Fruit fly (Drosophila melanogaster): ENCODE measurements around the gene knk.

The knk gene

DNA sequence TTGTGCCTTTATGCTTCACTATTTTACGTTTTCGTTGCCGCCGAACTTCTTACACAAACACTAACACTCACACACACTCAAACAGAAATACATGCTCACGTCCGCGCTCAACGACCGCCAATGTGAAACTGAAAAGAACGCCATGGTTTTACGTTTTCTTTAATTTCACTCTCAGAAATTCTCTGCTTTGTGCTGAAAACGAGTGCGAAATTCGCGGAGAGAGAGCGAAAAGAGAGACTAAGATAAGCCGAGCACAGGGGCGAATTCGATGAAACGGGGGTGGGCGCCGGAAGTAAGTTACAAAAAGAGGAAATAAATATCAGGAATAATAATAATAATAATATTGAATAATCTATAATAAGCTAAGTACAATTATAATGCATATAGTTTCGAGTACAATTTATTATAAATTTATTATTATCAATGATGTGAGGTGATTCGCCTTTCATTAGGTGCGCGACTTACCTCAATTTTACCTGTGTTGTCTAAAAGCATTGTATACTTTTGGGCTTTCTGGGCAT, 45.0 kb upstream of the knk start, which contains the start of gene Best1 (continued):
- TF ChIP-seq Mrtf (GFP tag; IDR thresholded peaks at IDR 0.05) (peak; percentile 89), sc (optimal IDR thresholded peaks at IDR 0.05) (no peak), sc (GFP tag; optimal IDR thresholded peaks at IDR 0.05) (peak; percentile 85), CG13624 (GFP tag; optimal IDR thresholded peaks at IDR 0.05) (peak; percentile 43), knrl (GFP tag; IDR thresholded peaks at IDR 0.05; ENCODE audit: partially characterized antibody) (peak; percentile 77), Kr (GFP tag; optimal IDR thresholded peaks at IDR 0.05) (peak; percentile 2), CG4282 (GFP tag; optimal IDR thresholded peaks at IDR 0.05) (peak; percentile 26), pita (GFP tag; optimal IDR thresholded peaks at IDR 0.05) (no peak), Optix (GFP tag; IDR thresholded peaks at IDR 0.05) (peak; percentile 82), CG5953 (GFP tag; IDR thresholded peaks at IDR 0.05) (peak; percentile 86)

DNA sequence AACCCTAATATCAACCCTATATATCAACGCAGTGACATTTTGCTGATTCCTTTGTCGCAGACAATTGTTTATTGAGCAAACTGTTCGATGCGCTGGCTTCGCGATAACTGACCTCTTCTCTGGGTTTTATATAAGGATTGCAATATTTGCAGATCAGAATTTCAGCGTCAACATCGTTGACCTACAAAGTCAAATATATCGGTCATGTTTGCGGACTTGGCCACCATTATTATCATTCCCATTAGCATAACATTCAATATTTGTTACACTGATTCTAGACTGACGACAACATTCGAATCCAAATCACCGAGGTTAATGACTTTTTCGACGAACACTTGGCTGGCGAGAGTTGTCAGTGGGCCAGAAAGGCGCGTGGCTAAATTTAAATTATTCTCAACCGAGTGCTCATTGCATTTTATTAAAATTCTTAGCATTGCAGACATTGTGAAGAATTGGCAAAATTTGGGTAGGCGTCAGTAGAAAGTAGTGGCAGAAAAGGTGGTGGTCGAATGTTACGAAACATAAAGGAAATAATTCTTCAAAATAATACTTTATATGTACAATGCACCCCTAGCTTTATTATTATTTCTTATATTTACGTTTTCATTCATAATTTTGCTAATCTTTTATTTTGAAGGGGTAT, 43.8 kb upstream of the knk start:
- TF ChIP-seq CG34224 (GFP tag; IDR thresholded peaks at IDR 0.05; ENCODE audit: partially characterized antibody): no peak
- no peak for TF ChIP-seq CG14710 (tag; optimal IDR thresholded peaks at IDR 0.05)
- TF ChIP-seq sens (GFP tag): peak; percentile 85
- no peak for TF ChIP-seq CG15514 (GFP tag; optimal IDR thresholded peaks at IDR 0.05)
- TF ChIP-seq knrl (GFP tag; IDR thresholded peaks at IDR 0.05; ENCODE audit: partially characterized antibody): no peak
- TF ChIP-seq CG4282 (GFP tag; optimal IDR thresholded peaks at IDR 0.05): no peak
- no peak for TF ChIP-seq CG14860 (GFP tag; IDR thresholded peaks at IDR 0.05; ENCODE audit: partially characterized antibody)
- TF ChIP-seq corto (GFP tag; optimal IDR thresholded peaks at IDR 0.05): no peak
- no peak for TF ChIP-seq emc (GFP tag; optimal IDR thresholded peaks at IDR 0.05)
- no peak for TF ChIP-seq p53 (GFP tag; optimal IDR thresholded peaks at IDR 0.05)
- no peak for TF ChIP-seq CG6689 (GFP tag; IDR thresholded peaks at IDR 0.05)
- peak; percentile 14; the same call in 1 of the 3 replicates for TF ChIP-seq zfh1 (GFP tag; IDR thresholded peaks at IDR 0.05)
- no peak for TF ChIP-seq CG12155 (GFP tag; optimal IDR thresholded peaks at IDR 0.05)
- TF ChIP-seq ash1 (GFP tag; optimal IDR thresholded peaks at IDR 0.05): no peak
- TF ChIP-seq HmgD (GFP tag; optimal IDR thresholded peaks at IDR 0.05): no peak
- TF ChIP-seq Rx (GFP tag; IDR thresholded peaks at IDR 0.05): no peak
- TF ChIP-seq CG15696 (tag; optimal IDR thresholded peaks at IDR 0.05): peak; percentile 6
- no peak for TF ChIP-seq bowl (GFP tag; IDR thresholded peaks at IDR 0.05)
- TF ChIP-seq CG3838 (GFP tag; optimal IDR thresholded peaks at IDR 0.05): no peak
- no peak for TF ChIP-seq CG2889 (GFP tag; IDR thresholded peaks at IDR 0.05)
- TF ChIP-seq Dref (GFP tag; IDR thresholded peaks at IDR 0.05): no peak
- TF ChIP-seq gsb (GFP tag; IDR thresholded peaks at IDR 0.05): no peak
- TF ChIP-seq CG9932 (GFP tag; IDR thresholded peaks at IDR 0.05): no peak
- TF ChIP-seq CG14965 (GFP tag; optimal IDR thresholded peaks at IDR 0.05; ENCODE audit: borderline replicate concordance): no peak
- 0 out of 2 replicates have a peak, but pooled peaks have one; percentile 53 for TF ChIP-seq sim (GFP tag; IDR thresholded peaks at IDR 0.05)
- TF ChIP-seq CG13775 (GFP tag; optimal IDR thresholded peaks at IDR 0.05): no peak
- 0 out of 2 replicates have a peak, but pooled peaks have one; percentile 19 for TF ChIP-seq Drgx (GFP tag; IDR thresholded peaks at IDR 0.05)
- TF ChIP-seq CG17361 (GFP tag; IDR thresholded peaks at IDR 0.05): no peak
- 0 out of 2 replicates have a peak, but pooled peaks have one; percentile 10 for TF ChIP-seq Xrp1 (GFP tag; IDR thresholded peaks at IDR 0.05)
- no peak for TF ChIP-seq CG30403 (GFP tag; optimal IDR thresholded peaks at IDR 0.05)
- TF ChIP-seq Gug (GFP tag; IDR thresholded peaks at IDR 0.05): no peak
- no peak for TF ChIP-seq CG18599 (GFP tag; optimal IDR thresholded peaks at IDR 0.05)
- TF ChIP-seq Xbp1 (GFP tag; optimal IDR thresholded peaks at IDR 0.05): no peak
- TF ChIP-seq Hr78 (GFP tag; optimal IDR thresholded peaks at IDR 0.05): no peak
- TF ChIP-seq CG16863 (GFP tag; optimal IDR thresholded peaks at IDR 0.05): no peak
- no peak for TF ChIP-seq CG10462 (GFP tag; optimal IDR thresholded peaks at IDR 0.05)
- TF ChIP-seq CG2199 (GFP tag; IDR thresholded peaks at IDR 0.05): 0 out of 3 replicates have a peak, but pooled peaks have one; percentile 36
- TF ChIP-seq row (GFP tag; IDR thresholded peaks at IDR 0.05): no peak
- no peak for TF ChIP-seq MBD-R2 (GFP tag; IDR thresholded peaks at IDR 0.05)
- TF ChIP-seq gce (GFP tag; IDR thresholded peaks at IDR 0.05): no peak
- TF ChIP-seq Fer3 (tag; optimal IDR thresholded peaks at IDR 0.05): no peak

Data from whole organism, embryonic.